Fruit fly (Drosophila melanogaster) whole organism, embryonic: Measurements from ENCODE around the gene CG14352.
A peak's percentile ranks its signal among the peaks of the same experiment; 100 is the strongest.

Experiments
- Abd-B ChIP-seq: fragments of 200-800 bp; sonication (Bioruptor generic); optimal IDR thresholded peaks from 2 replicates; lab custom pipeline; 2018; ENCODE audit warnings: missing biosample characterization, mild to moderate bottlenecking, missing genetic modification characterization, moderate library complexity
- B-H1 ChIP-seq: fragments of 200-800 bp; sonication (Bioruptor generic); IDR thresholded peaks from 3 replicates; pipeline ENCODE4 v1.3.6; 2022; ENCODE audit warnings: missing biosample characterization, missing genetic modification characterization
- C15 ChIP-seq: fragments of 200-800 bp; sonication (Bioruptor generic); IDR thresholded peaks from 3 replicates; pipeline ENCODE4 v1.3.6; 2022; ENCODE audit warnings: missing biosample characterization, missing genetic modification characterization
- CG10462 ChIP-seq: fragments of 200-800 bp; sonication (Bioruptor generic); optimal IDR thresholded peaks from 2 replicates; lab custom pipeline; 2016; ENCODE audit warnings: missing biosample characterization, missing genetic modification characterization
- CG11093 ChIP-seq: fragments of 200-800 bp; sonication (Bioruptor generic); IDR thresholded peaks from 3 replicates; pipeline ENCODE4 v1.3.6; 2022; ENCODE audit warnings: missing biosample characterization, missing genetic modification characterization
- CG12104 ChIP-seq: fragments of 200-800 bp; sonication (Bioruptor generic); optimal IDR thresholded peaks from 3 replicates; lab custom pipeline; 2016; ENCODE audit warnings: missing biosample characterization, missing genetic modification characterization
- CG12942 ChIP-seq: fragments of 200-800 bp; sonication (Bioruptor generic); optimal IDR thresholded peaks from 3 replicates; lab custom pipeline; 2016; ENCODE audit warnings: missing biosample characterization, missing genetic modification characterization
- CG13296 ChIP-seq: fragments of 200-800 bp; sonication (Bioruptor generic); optimal IDR thresholded peaks from 3 replicates; lab custom pipeline; 2018; ENCODE audit warnings: missing biosample characterization, mild to moderate bottlenecking, missing genetic modification characterization
- CG14441 ChIP-seq: fragments of 200-800 bp; sonication (Bioruptor generic); IDR thresholded peaks from 2 replicates; pipeline ENCODE4 v1.3.6; 2022; ENCODE audit warnings: missing biosample characterization, missing genetic modification characterization
- CG14710 ChIP-seq: fragments of 200-800 bp; sonication (Bioruptor generic); optimal IDR thresholded peaks from 3 replicates; lab custom pipeline; 2019; ENCODE audit warnings: missing biosample characterization, mild to moderate bottlenecking, missing genetic modification characterization, moderate library complexity
- CG15601 ChIP-seq: fragments of 200-800 bp; sonication (Bioruptor generic); optimal IDR thresholded peaks from 3 replicates; lab custom pipeline; 2019; ENCODE audit warnings: missing biosample characterization, mild to moderate bottlenecking, missing genetic modification characterization, moderate library complexity
- CG1602 ChIP-seq: fragments of 200-800 bp; sonication (Bioruptor generic); optimal IDR thresholded peaks from 3 replicates; lab custom pipeline; 2016; ENCODE audit warnings: missing biosample characterization, missing genetic modification characterization
- CG17361 ChIP-seq: fragments of 200-800 bp; sonication (Bioruptor generic); IDR thresholded peaks from 3 replicates; pipeline ENCODE4 v1.3.6; 2022; ENCODE audit warnings: missing biosample characterization, missing genetic modification characterization
- CG18764 ChIP-seq: fragments of 200-800 bp; sonication (Bioruptor generic); optimal IDR thresholded peaks from 3 replicates; lab custom pipeline; 2016; ENCODE audit warnings: missing biosample characterization, missing genetic modification characterization
- CG30431 ChIP-seq: fragments of 200-800 bp; sonication (Bioruptor generic); optimal IDR thresholded peaks from 2 replicates; lab custom pipeline; 2017; ENCODE audit warnings: missing biosample characterization, missing genetic modification characterization
- CG3163 ChIP-seq: fragments of 200-800 bp; sonication (Bioruptor generic); optimal IDR thresholded peaks from 3 replicates; lab custom pipeline; 2016; ENCODE audit warnings: missing biosample characterization, missing genetic modification characterization
- CG42726 ChIP-seq: fragments of 200-800 bp; sonication (Bioruptor generic); IDR thresholded peaks from 2 replicates; pipeline ENCODE4 v1.3.6; 2022; ENCODE audit warnings: missing biosample characterization, missing genetic modification characterization; ENCODE audit not compliant: partially characterized antibody
- CG6254 ChIP-seq: fragments of 200-800 bp; sonication (Bioruptor generic); optimal IDR thresholded peaks from 3 replicates; lab custom pipeline; 2017; ENCODE audit warnings: mild to moderate bottlenecking, missing biosample characterization, missing genetic modification reagents, missing genetic modification characterization
- CG6765 ChIP-seq: fragments of 200-800 bp; sonication (Bioruptor generic); optimal IDR thresholded peaks from 3 replicates; lab custom pipeline; 2017; ENCODE audit warnings: missing biosample characterization, mild to moderate bottlenecking, missing genetic modification characterization
- CG7987 ChIP-seq: fragments of 200-800 bp; sonication (Bioruptor generic); optimal IDR thresholded peaks from 2 replicates; lab custom pipeline; 2018; ENCODE audit warnings: missing biosample characterization, mild to moderate bottlenecking, missing genetic modification characterization, moderate library complexity
- CG9215 ChIP-seq: fragments of 200-800 bp; sonication (Bioruptor generic); IDR thresholded peaks from 2 replicates; pipeline ENCODE4 v1.3.6; 2022; ENCODE audit warnings: missing biosample characterization, missing genetic modification characterization
- Chrac-16 ChIP-seq: fragments of 200-800 bp; sonication (Bioruptor generic); optimal IDR thresholded peaks from 3 replicates; lab custom pipeline; 2016; ENCODE audit warnings: missing biosample characterization, missing genetic modification characterization
- CkIIα-i1 ChIP-seq: fragments of 200-800 bp; sonication (Bioruptor generic); IDR thresholded peaks from 2 replicates; pipeline ENCODE4 v1.3.6; 2022; ENCODE audit warnings: missing biosample characterization, missing genetic modification characterization
- D ChIP-seq, 2 experiments: fragments of 200-800 bp in 1 of 2; fragments of >200 bp in 1 of 2; sonication (Bioruptor generic) in 1 of 2; optimal IDR thresholded peaks; 2 replicates in 1 of 2; 3 replicates in 1 of 2; lab custom pipeline; 2017; ENCODE audit warnings: mild to moderate bottlenecking in 1 of 2, missing biosample characterization in 1 of 2, missing genetic modification characterization in 1 of 2, missing genetic modification reagents in 1 of 2
- Dad ChIP-seq: fragments of 200-800 bp; sonication (Bioruptor generic); optimal IDR thresholded peaks from 3 replicates; lab custom pipeline; 2016; ENCODE audit warnings: missing biosample characterization, missing genetic modification characterization
- E2f1 ChIP-seq: fragments of 200-800 bp; sonication (Bioruptor generic); IDR thresholded peaks from 2 replicates; pipeline ENCODE4 v1.3.6; 2022; ENCODE audit warnings: missing biosample characterization, missing genetic modification characterization
- Jarid2 ChIP-seq: fragments of 200-800 bp; sonication (Bioruptor generic); optimal IDR thresholded peaks from 3 replicates; lab custom pipeline; 2017; ENCODE audit warnings: mild to moderate bottlenecking, missing biosample characterization, missing genetic modification reagents, missing genetic modification characterization
- Lhr ChIP-seq: fragments of 200-800 bp; sonication (Bioruptor generic); optimal IDR thresholded peaks from 3 replicates; lab custom pipeline; 2017; ENCODE audit warnings: mild to moderate bottlenecking, missing biosample characterization, missing genetic modification reagents, missing genetic modification characterization
- Oaz ChIP-seq: fragments of 200-800 bp; sonication (Bioruptor generic); IDR thresholded peaks from 2 replicates; pipeline ENCODE4 v1.3.6; 2022; ENCODE audit warnings: missing biosample characterization, missing genetic modification characterization
- Sry-δ ChIP-seq: fragments of 200-800 bp; sonication (Bioruptor generic); optimal IDR thresholded peaks from 2 replicates; lab custom pipeline; 2016; ENCODE audit warnings: missing biosample characterization, missing genetic modification characterization
- Xrp1 ChIP-seq: fragments of 200-800 bp; sonication (Bioruptor generic); IDR thresholded peaks from 2 replicates; pipeline ENCODE4 v1.3.6; 2022; ENCODE audit warnings: missing biosample characterization, missing genetic modification characterization
- crc ChIP-seq: fragments of 200-800 bp; sonication (Bioruptor generic); optimal IDR thresholded peaks from 2 replicates; lab custom pipeline; 2016; ENCODE audit warnings: missing biosample characterization, missing genetic modification characterization
- gcm2 ChIP-seq: fragments of 200-800 bp; sonication (Bioruptor generic); optimal IDR thresholded peaks from 2 replicates; lab custom pipeline; 2016; ENCODE audit warnings: missing biosample characterization, missing genetic modification characterization
- gro ChIP-seq: fragments of 200-800 bp; sonication (Bioruptor generic); optimal IDR thresholded peaks from 2 replicates; lab custom pipeline; 2016; ENCODE audit warnings: missing biosample characterization, missing genetic modification characterization
- her ChIP-seq: fragments of 200-800 bp; sonication (Bioruptor generic); optimal IDR thresholded peaks from 2 replicates; lab custom pipeline; 2016; ENCODE audit warnings: missing biosample characterization, missing genetic modification characterization
- hth ChIP-seq: fragments of >200 bp; optimal IDR thresholded peaks from 2 replicates; lab custom pipeline; 2017; ENCODE audit warnings: inconsistent platforms
- jumu ChIP-seq: fragments of 200-800 bp; sonication (Bioruptor generic); optimal IDR thresholded peaks from 3 replicates; lab custom pipeline; 2016; ENCODE audit warnings: missing biosample characterization, missing genetic modification characterization
- kay ChIP-seq: fragments of 200-800 bp; sonication (Bioruptor generic); optimal IDR thresholded peaks from 2 replicates; lab custom pipeline; 2016; ENCODE audit warnings: missing biosample characterization, missing genetic modification characterization
- kni ChIP-seq: fragments of 200-800 bp; sonication (Bioruptor generic); optimal IDR thresholded peaks from 3 replicates; lab custom pipeline; 2017; ENCODE audit warnings: mild to moderate bottlenecking, missing biosample characterization, missing genetic modification reagents, missing genetic modification characterization
- nerfin-2 ChIP-seq: fragments of 200-800 bp; sonication (Bioruptor generic); IDR thresholded peaks from 2 replicates; pipeline ENCODE4 v1.3.6; 2022; ENCODE audit warnings: missing biosample characterization, missing genetic modification characterization; ENCODE audit not compliant: partially characterized antibody
- org-1 ChIP-seq: fragments of 200-800 bp; sonication (Bioruptor generic); optimal IDR thresholded peaks from 2 replicates; lab custom pipeline; 2017; ENCODE audit warnings: missing biosample characterization, missing genetic modification characterization
- prd ChIP-seq, 3 experiments: fragments of >200 bp in 2 of 3; fragments of 200-800 bp in 1 of 3; sonication (Bioruptor generic) in 1 of 3; optimal IDR thresholded peaks in 2 of 3; IDR thresholded peaks in 1 of 3; 2 replicates in 2 of 3; 3 replicates in 1 of 3; pipeline versions ENCODE4 v1.3.6 to Lab custom; 2017 to 2022; ENCODE audit warnings: missing biosample characterization in 1 of 3, missing genetic modification characterization in 1 of 3
- rib ChIP-seq: fragments of 200-800 bp; sonication (Bioruptor generic); IDR thresholded peaks from 2 replicates; pipeline ENCODE4 v1.3.6; 2022; ENCODE audit warnings: missing biosample characterization, missing genetic modification characterization
- row ChIP-seq: fragments of 200-800 bp; sonication (Bioruptor generic); IDR thresholded peaks from 3 replicates; pipeline ENCODE4 v1.3.6; 2022; ENCODE audit warnings: missing biosample characterization, missing genetic modification characterization
- scrt ChIP-seq: fragments of 200-800 bp; sonication (Bioruptor generic); optimal IDR thresholded peaks from 2 replicates; lab custom pipeline; 2018; ENCODE audit warnings: missing biosample characterization, mild to moderate bottlenecking, missing genetic modification characterization, moderate library complexity
- sens ChIP-seq: fragments of 200-800 bp; sonication (Bioruptor generic); peaks from one replicate; lab custom pipeline; 2016; ENCODE audit warnings: missing biosample characterization, missing genetic modification characterization
- slp2 ChIP-seq: fragments of 200-800 bp; sonication (Bioruptor generic); optimal IDR thresholded peaks from 2 replicates; lab custom pipeline; 2016; ENCODE audit warnings: missing biosample characterization, missing genetic modification characterization
- toy ChIP-seq: fragments of 200-800 bp; sonication (Bioruptor generic); IDR thresholded peaks from 2 replicates; pipeline ENCODE4 v1.3.6; 2022; ENCODE audit warnings: missing biosample characterization, missing genetic modification characterization
- trh ChIP-seq: fragments of 200-800 bp; sonication (Bioruptor generic); optimal IDR thresholded peaks from 2 replicates; lab custom pipeline; 2016; ENCODE audit warnings: missing biosample characterization, missing genetic modification characterization
- wor ChIP-seq: fragments of 200-800 bp; sonication (Bioruptor generic); IDR thresholded peaks from 2 replicates; pipeline ENCODE4 v1.3.6; 2022; ENCODE audit warnings: missing biosample characterization, missing genetic modification characterization
- zfh1 ChIP-seq: fragments of 200-800 bp; sonication (Bioruptor generic); IDR thresholded peaks from 3 replicates; pipeline ENCODE4 v1.3.6; 2022; ENCODE audit warnings: missing biosample characterization, missing genetic modification characterization

CG14352 gene

dm6 chr2L:1620797-1621196, 9.6 kb downstream of the CG14352 start (continued):
- TF ChIP-seq Jarid2 (no peak), nerfin-2 (GFP tag; lab: Robert Waterston, UW) (no peak), gcm2 (GFP tag; lab: Kevin White, UChicago) (no peak), CG6765 (GFP tag; lab: Kevin White, UChicago) (peak; percentile 47), Abd-B (GFP tag; lab: Kevin White, UChicago) (peak; percentile 19), org-1 (peak; percentile 71), CG7987 (GFP tag; lab: Kevin White, UChicago) (no peak), CG14441 (GFP tag; lab: Robert Waterston, UW) (peak; percentile 62), C15 (GFP tag; lab: Robert Waterston, UW) (peak; percentile 58; the same call in 1 of the 3 replicates), CG11093 (GFP tag; lab: Robert Waterston, UW) (peak; percentile 63), her (GFP tag; lab: Kevin White, UChicago) (peak; percentile 55), CG15601 (tag; lab: Kevin White, UChicago) (peak; percentile 20), Sry-δ (GFP tag; lab: Kevin White, UChicago) (peak; percentile 22), zfh1 (GFP tag; lab: Robert Waterston, UW) (peak; percentile 67; the same call in 2 of the 3 replicates), E2f1 (GFP tag; lab: Robert Waterston, UW) (peak; percentile 66), kay (GFP tag; lab: Kevin White, UChicago) (no peak), D (optimal IDR thresholded peaks at IDR 0.05; lab: Kevin White, UChicago) (no peak), D (GFP tag; optimal IDR thresholded peaks at IDR 0.05; lab: Kevin White, UChicago) (peak; percentile 64), gro (GFP tag; lab: Kevin White, UChicago) (peak; percentile 81), CG1602 (GFP tag; lab: Kevin White, UChicago) (peak; percentile 38), CG13296 (GFP tag; lab: Kevin White, UChicago) (peak; percentile 60), crc (GFP tag; lab: Kevin White, UChicago) (no peak), Chrac-16 (GFP tag; lab: Kevin White, UChicago) (peak; percentile 59), wor (peak; percentile 59), CG6254 (GFP tag; lab: Kevin White, UChicago) (no peak), CG9215 (GFP tag; lab: Robert Waterston, UW) (peak; percentile 59), Xrp1 (GFP tag; lab: Robert Waterston, UW) (peak; percentile 63), CG10462 (peak; percentile 20), kni (GFP tag; lab: Kevin White, UChicago) (no peak), B-H1 (GFP tag; lab: Robert Waterston, UW) (peak; percentile 54; the same call in 2 of the 3 replicates), Oaz (GFP tag; lab: Robert Waterston, UW) (peak; percentile 50), rib (GFP tag; lab: Robert Waterston, UW) (no peak), CG3163 (peak; percentile 20), CG42726 (no peak), CG17361 (GFP tag; lab: Robert Waterston, UW) (peak; percentile 48; the same call in 1 of the 3 replicates), trh (GFP tag; lab: Kevin White, UChicago) (peak; percentile 21), jumu (GFP tag; lab: Kevin White, UChicago) (no peak), row (GFP tag; lab: Robert Waterston, UW) (peak; percentile 85), prd (optimal IDR thresholded peaks at IDR 0.05; lab: Kevin White, UChicago) (no peak), prd (GFP tag; IDR thresholded peaks at IDR 0.05; lab: Robert Waterston, UW) (peak; percentile 65), CG12104 (peak; percentile 4), hth (no peak), scrt (GFP tag; lab: Kevin White, UChicago) (peak; percentile 52), CG18764 (GFP tag; lab: Kevin White, UChicago) (no peak), Lhr (GFP tag; lab: Kevin White, UChicago) (no peak), CG14710 (tag; lab: Kevin White, UChicago) (peak; percentile 1), CG30431 (GFP tag; lab: Kevin White, UChicago) (peak; percentile 20), CG12942 (GFP tag; lab: Kevin White, UChicago) (peak; percentile 21), Dad (GFP tag; lab: Kevin White, UChicago) (no peak), CkIIα-i1 (GFP tag; lab: Robert Waterston, UW) (0 out of 2 replicates have a peak, but pooled peaks have one; percentile 3), slp2 (GFP tag; lab: Kevin White, UChicago) (no peak), toy (GFP tag; lab: Robert Waterston, UW) (no peak), sens (GFP tag; lab: Kevin White, UChicago) (peak; percentile 82)
